Fruit fly (Drosophila melanogaster): ENCODE results near the gene Srlp.

The Srlp gene

DNA sequence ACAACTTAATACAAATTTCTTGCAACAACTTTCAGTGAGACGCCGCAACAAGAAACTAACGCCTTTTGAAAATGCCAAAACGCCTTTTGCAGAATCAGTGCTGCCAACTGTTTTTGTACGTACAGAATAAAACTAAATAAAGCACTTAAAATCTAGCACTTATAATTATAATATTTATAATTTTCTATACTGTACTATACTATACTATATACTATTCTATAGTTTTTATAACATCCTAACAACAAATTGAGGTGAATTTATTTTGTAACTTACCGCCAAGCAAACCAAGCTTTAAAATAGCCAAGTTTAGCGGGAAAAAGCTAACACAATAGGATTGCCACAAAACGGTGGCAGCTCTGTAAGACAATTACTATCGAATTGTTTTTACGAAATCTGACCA lies at the start of gene Srlp, which contains the start of gene Aos1:
Srlp (plus strand) TSS at position 335 of the 400 bp plus-strand sequence.
Aos1 (minus strand) TSS at position 59 of the 400 bp plus-strand sequence.
- TF ChIP-seq CG8478 (optimal IDR thresholded peaks at IDR 0.05): no peak
- TF ChIP-seq CTCF (optimal IDR thresholded peaks at IDR 0.05): no peak

DNA sequence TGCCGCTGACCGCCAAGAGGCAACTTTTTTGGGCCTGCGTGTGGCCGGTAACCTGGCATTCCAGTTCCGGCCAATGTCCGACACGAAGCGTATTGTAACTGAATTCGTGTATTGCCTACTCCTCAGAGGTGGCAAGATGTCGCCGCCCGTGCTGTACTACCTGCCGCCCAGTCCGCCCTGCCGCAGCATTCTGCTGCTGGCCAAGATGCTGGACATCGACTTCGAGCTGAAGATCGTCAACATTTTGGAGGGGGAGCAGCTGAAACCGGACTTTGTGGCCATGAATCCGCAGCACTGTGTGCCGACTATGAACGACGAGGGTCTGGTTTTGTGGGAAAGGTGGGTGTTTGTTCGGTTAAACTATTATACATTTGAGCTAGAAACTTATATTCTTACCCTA lies 49.6 kb upstream of the Srlp start:
- TF ChIP-seq CG8478 (optimal IDR thresholded peaks at IDR 0.05) (no peak), CTCF (optimal IDR thresholded peaks at IDR 0.05) (no peak)

DNA sequence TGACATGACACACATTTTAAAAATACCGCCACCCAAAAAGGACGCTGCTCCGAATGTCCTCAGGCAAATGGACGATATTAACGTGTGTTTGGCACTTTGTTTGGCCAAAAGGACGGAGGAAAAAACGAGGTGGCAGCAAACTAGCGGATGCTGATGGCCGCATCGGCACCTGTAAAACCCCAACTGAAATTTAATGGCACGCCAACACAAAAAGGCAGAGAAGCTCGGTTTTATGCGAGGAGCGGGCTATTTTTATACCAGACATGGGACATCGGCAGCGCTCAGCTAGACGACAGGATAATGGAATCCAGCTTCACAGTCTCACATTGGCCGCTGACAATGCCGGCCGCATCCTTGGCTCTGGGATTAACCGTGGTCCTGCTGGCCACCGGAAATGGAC lies 47.9 kb upstream of the Srlp start, which contains the start of gene Sol1:
Sol1 (plus strand) TSS at position 301 of the 400 bp plus-strand sequence.
- TF ChIP-seq CTCF (optimal IDR thresholded peaks at IDR 0.05): no peak
- TF ChIP-seq CG8478 (optimal IDR thresholded peaks at IDR 0.05): no peak

DNA sequence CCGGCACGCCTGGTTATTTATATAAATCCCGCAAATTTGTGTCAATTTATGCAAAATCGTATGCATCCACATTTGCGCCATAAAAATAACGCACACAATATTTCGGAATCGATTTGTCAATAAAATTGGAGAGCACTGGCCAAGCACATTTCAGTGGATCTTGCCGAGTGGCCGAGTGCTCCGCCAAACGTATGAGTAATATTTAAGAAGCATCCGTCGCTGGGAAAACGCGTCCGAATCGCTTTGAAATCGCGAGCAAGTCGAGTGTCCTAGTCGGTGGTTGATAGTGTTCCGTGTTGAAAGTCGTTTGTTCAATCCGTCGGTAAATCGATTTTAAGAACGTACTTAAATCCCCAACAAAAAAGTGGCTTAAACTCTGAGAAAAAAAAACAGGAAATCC lies 46.9 kb upstream of the Srlp start, which contains the start of gene CG33098:
CG33098 (plus strand) TSS at position 224 of the 400 bp plus-strand sequence.
- no peak for TF ChIP-seq CTCF (optimal IDR thresholded peaks at IDR 0.05)
- no peak for TF ChIP-seq CG8478 (optimal IDR thresholded peaks at IDR 0.05)

DNA sequence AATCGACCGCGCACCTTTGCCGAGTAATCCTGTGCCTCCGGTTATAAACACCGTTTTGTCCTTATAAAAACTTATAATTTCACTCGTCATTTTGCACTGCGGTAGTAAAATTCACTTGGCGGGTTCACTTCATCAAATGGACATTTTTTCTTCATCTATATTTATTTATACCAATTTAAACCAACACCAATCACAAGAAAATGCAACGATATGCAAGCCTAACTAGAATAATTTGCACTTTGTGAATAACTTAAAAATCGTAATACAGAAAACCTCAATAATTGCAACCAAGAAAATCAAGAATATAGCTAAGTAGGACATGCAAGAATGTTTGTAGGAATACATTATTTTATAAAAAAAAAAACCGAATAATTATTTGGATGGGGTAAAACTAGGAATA lies 38.0 kb upstream of the Srlp start, which contains the start of the genes CG10096 and CG10097:
CG10096 (minus strand) TSS at position 101 of the 400 bp plus-strand sequence.
CG10097 (minus strand) TSS at position 101 of the 400 bp plus-strand sequence.
- no peak for TF ChIP-seq CG8478 (optimal IDR thresholded peaks at IDR 0.05)
- TF ChIP-seq CTCF (optimal IDR thresholded peaks at IDR 0.05): no peak

DNA sequence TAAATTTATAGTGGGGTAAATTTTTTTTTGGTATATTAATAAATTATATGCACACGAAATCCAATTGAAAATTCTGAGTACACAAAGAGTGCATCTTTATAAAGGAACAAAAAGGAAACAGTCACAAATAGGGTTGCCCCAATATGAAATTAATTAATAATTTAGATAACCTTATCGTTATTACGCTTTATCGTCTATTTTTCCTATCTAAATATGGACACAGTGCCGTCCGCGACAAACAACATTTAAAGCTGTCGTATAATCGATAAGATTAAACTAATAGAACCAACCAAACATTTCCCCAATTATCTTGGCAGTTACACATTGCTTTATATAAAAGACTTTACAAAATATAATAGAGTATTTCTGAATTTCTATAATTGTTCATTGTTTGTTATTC lies 35.8 kb upstream of the Srlp start:
- TF ChIP-seq CTCF (optimal IDR thresholded peaks at IDR 0.05) (no peak), CG8478 (optimal IDR thresholded peaks at IDR 0.05) (no peak)

DNA sequence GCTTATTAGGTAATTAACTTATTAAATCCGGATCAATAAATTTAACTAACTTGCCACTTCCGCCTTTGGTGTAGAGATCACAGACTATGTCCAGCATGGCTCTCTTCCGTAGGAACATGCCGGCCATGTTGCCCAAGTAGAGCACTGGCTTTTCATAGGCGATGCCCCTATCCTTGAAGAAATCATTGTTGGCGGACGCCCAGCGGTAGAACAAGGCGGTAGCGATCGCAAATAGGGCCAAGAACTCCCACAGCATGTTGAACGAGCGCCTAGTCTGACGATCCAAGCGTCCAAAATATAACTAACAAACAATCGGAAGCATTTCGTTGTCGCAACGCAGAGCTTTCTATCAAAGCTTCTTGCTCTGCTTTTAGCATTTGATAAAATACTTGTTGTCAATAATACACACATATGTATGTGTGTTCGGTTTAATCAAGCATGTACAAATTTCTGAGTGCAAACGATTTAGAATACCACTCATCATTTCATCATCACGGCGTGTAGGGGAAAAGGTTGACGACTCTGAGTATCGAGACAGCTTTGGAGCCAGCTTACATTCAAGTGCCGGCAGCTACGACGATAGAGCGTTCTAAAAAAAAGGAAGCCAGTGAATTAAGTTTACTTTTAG lies 35.2 kb upstream of the Srlp start, which contains the start of gene Cyp9f3:
Cyp9f3 (minus strand) TSS at position 310 of the 628 bp plus-strand sequence.
- TF ChIP-seq CG8478 (optimal IDR thresholded peaks at IDR 0.05) (no peak), CTCF (optimal IDR thresholded peaks at IDR 0.05) (no peak)

DNA sequence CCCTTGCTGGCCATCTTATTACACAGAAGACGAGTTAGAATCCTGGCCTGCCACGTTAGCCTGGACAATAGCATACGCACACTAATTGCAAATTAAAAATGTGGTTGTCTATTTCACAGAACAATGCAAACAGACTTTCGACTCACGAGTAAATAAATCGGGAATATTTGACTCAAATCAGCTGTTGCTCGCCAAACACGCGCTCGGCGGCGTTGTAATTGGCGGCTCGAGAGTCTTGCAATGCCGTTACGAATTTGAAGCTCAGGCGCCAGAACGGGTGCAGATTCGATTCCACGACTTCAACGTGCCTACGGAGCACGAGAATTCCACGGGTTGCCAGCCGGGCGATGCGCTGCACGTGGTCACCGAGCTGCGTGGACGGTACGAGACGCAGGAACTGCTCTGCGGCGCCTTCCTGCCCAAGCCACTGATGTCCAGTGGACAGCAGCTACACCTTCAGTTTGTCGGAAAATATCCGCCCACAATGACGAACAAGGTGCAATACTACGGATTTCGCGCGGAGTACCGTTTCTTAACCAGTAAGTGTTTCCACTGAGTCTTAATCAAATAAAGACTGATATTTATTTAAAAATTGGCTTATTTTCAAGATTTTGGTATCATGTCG lies 32.1 kb upstream of the Srlp start, which contains the start of gene DNAlig3:
DNAlig3 (minus strand) TSS at position 168 of the 625 bp plus-strand sequence.
- TF ChIP-seq CG8478 (optimal IDR thresholded peaks at IDR 0.05) (no peak), CTCF (optimal IDR thresholded peaks at IDR 0.05) (peak; percentile 6 to 13)

DNA sequence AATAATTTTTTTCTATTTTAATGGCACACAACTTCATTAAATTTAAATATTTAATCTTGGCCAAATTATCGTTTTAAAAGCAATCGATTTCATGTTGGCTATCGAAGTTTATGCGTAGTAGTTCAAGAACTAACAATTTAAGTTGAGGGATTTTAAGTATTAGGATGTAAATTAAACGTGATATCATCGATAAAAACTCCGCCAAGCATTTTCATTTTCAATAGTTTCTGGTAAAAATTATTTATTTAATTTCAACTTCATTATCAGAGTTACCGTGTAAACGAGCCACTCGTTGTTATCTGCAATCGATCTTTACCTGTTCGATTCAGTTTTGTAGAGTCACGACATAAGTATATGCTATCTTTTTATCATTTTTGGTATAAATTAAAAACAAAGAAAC lies 31.0 kb upstream of the Srlp start:
- TF ChIP-seq CG8478 (optimal IDR thresholded peaks at IDR 0.05) (no peak), CTCF (optimal IDR thresholded peaks at IDR 0.05) (no peak)

DNA sequence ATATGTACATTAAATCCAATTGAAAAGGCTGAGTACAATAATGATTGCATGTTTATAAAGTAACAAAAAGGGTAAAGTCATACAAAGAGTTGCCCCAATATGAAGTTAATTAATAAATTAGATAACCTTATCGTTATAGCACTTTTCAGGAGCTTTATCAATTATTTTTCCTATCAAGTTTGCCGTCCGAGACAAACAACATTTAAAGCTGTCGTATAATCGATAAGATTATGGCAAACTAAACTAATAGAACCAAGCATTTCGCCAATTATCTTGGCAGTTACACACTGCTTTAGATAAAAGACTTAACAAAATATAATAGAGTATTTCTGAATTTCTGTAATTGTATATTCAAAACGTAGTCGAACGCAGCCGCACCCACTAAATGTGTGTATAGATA lies 28.8 kb upstream of the Srlp start:
- TF ChIP-seq CG8478 (optimal IDR thresholded peaks at IDR 0.05): no peak
- no peak for TF ChIP-seq CTCF (optimal IDR thresholded peaks at IDR 0.05)

DNA sequence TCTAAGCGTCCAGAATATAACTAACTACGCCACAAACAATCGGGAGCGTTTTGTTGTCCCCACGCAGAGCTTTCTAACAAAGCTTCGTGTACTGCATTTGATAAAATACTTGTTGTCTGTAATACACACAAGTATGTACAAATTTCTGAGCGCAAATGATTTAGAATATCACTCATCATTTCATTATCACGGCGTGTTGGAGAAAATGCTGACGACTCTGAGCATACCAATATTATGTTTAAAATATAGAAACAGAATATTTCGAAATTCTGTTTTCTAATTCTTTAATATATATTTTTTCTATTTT lies 28.0 kb upstream of the Srlp start, which contains the start of gene Cyp9f2:
Cyp9f2 (minus strand) TSS at position 101 of the 307 bp plus-strand sequence.
- TF ChIP-seq CTCF (optimal IDR thresholded peaks at IDR 0.05) (no peak), CG8478 (optimal IDR thresholded peaks at IDR 0.05) (no peak)

DNA sequence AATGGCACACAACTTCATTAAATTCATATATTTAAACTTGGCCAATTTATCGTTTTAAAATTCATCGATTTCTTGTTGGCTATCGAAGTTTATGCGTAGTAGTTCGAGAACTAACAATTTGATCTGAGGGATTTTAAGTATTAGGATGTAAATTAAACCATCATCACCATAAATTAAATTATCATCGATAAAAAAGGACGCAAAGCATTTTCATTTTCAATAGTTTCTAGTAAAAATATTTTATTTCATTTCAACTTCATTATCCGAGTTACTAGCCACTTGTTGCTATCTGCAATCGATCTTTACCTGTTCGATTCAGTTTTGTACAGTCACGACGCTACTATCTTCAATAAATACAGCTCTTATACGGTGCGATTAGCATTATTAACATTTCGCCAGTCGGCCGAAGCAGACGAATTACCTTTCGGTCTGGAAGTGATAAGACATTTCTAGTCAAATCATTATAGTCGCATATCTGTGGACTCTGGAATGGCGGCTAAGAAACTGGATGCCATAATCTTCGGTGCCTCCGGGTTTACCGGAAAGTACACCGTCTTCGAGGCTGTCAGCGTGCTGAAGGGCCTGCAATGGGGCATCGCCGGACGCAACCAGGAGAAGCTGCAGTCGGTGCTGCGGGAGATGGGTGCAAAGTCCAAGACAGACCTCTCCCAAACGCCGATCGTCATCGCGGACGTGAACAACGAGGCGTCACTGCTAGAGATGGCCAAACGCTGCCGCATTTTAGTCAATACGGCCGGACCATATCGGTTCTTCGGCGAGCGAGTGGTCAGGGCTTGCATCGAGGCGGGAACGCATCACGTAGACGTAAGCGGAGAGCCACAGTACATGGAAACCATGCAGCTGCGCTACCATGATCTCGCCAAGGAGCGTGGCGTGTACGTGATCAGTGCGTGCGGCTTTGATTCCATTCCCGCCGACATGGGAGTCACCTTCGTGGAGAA lies 27.4 kb upstream of the Srlp start, which contains the start of gene CG5167:
CG5167 (plus strand) TSS at position 298 of the 962 bp plus-strand sequence.
- TF ChIP-seq CG8478 (optimal IDR thresholded peaks at IDR 0.05) (no peak), CTCF (optimal IDR thresholded peaks at IDR 0.05) (no peak)

DNA sequence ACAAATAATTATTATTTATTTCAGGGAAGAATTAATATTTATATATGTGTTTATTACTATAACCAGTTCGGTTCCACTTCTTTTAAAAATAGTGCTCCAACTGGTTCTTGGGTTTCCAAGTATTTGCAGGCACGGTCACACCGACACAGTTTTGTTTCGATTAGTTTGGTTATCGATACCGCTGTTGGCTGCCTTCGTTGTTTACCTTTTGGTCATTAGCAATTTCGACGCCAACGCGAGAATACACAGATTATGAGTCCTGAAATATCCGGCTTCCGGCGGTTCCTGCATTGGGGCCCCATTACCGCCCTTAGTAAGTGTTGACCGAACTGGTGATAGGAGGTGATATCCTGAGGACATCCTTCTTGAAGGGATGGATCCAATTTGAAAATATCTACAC lies 25.7 kb upstream of the Srlp start, which contains the start of gene CG5196:
CG5196 (plus strand) TSS at position 157 of the 400 bp plus-strand sequence.
- no peak for TF ChIP-seq CG8478 (optimal IDR thresholded peaks at IDR 0.05)
- peak in 1 of 2 experiments; percentile 1 for TF ChIP-seq CTCF (optimal IDR thresholded peaks at IDR 0.05)

DNA sequence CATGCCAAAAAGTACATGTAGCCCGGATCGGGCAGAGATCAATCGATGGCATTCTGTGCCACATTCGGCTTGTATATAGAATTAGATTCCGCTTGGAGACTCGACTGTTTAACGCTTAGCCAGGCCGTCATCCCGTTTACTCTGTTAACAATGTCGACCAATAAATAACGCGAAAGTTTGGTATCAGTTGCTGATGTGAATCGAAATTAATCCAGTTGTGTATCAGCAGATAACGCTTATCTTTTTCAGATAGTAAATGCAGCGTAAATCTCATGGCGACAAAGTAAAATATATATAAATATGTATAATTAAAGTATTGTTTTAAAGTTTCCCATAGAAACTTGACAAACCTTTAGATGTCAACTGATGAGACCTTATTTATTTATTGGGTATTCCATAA lies 22.4 kb upstream of the Srlp start:
- no peak for TF ChIP-seq CG8478 (optimal IDR thresholded peaks at IDR 0.05)
- no peak for TF ChIP-seq CTCF (optimal IDR thresholded peaks at IDR 0.05)

Measured in S2 (cell line).